Fruit fly (Drosophila melanogaster): Measurements from ENCODE around the gene B9d2.

DNA sequence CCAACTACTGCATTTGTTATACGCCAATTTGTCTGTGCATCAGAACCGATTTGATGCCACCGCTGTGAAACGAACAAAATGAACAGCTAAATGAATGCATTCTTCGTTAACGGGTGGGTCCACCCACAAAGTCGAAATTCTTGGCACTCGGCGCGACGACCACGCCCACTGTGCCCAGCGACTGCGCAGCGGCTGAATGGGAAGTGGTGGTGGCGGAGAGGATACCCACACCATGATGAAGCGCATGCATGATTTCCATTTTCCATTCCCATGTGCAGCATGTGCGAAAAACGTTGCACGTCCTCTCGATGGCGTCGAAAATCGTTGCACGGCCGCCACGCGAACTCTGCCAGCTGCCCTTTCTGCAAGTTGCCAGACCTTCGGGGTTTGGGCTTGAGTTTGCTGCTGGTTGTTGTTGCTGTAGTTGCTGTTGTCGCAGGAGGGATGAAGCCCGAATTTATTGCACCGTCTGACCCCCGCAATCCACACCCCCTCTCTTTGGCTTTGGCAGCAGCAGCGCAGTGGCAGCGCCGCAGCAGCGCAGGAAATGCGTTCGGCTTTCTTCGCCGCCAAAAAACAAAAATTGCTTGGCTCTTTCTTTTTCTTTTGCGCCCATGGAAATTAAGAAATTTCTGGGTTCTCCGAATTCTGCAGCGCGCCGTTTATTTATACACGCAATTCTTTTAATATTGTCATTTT is 49.2 kb downstream of the B9d2 start:
- TF ChIP-seq CG11398 (GFP tag; optimal IDR thresholded peaks at IDR 0.05) (no peak), ham (GFP tag; IDR thresholded peaks at IDR 0.05) (no peak), Sox100B (GFP tag; optimal IDR thresholded peaks at IDR 0.05) (no peak), pum (GFP tag; optimal IDR thresholded peaks at IDR 0.05) (no peak), pb (GFP tag; optimal IDR thresholded peaks at IDR 0.05) (no peak), Doc2 (GFP tag; IDR thresholded peaks at IDR 0.05) (no peak)

All from whole organism, embryonic.